Fruit fly (Drosophila melanogaster): ENCODE results near the gene CG11854.

Gene CG11854

dm6 chr3R:25215123-25215522 is 26.7 kb upstream of the CG11854 start, which contains the start of gene Saysd1 (continued):
- no peak for TF ChIP-seq kah (GFP tag; optimal IDR thresholded peaks at IDR 0.05)
- no peak for TF ChIP-seq Spps (tag; optimal IDR thresholded peaks at IDR 0.05)
- no peak for TF ChIP-seq Sry-β (GFP tag; optimal IDR thresholded peaks at IDR 0.05)
- TF ChIP-seq CG6854 (GFP tag; optimal IDR thresholded peaks at IDR 0.05), result no peak
- TF ChIP-seq chif (GFP tag; optimal IDR thresholded peaks at IDR 0.05), result no peak
- TF ChIP-seq CG2116 (GFP tag; optimal IDR thresholded peaks at IDR 0.05), result peak; percentile 46
- TF ChIP-seq ara (GFP tag; IDR thresholded peaks at IDR 0.05), result 0 out of 2 replicates have a peak, but pooled peaks have one; percentile 29
- no peak for TF ChIP-seq CG9215 (GFP tag; IDR thresholded peaks at IDR 0.05)
- peak; percentile 62 for TF ChIP-seq CG11247 (GFP tag; IDR thresholded peaks at IDR 0.05)
- TF ChIP-seq D19A (tag; optimal IDR thresholded peaks at IDR 0.05), result no peak
- TF ChIP-seq CG32532 (GFP tag; IDR thresholded peaks at IDR 0.05), result peak; percentile 70
- no peak for TF ChIP-seq fru (optimal IDR thresholded peaks at IDR 0.05)
- no peak for TF ChIP-seq CG3995 (GFP tag; optimal IDR thresholded peaks at IDR 0.05)
- no peak for TF ChIP-seq CG15601 (tag; optimal IDR thresholded peaks at IDR 0.05)
- TF ChIP-seq CG17612 (GFP tag; IDR thresholded peaks at IDR 0.05), result no peak
- no peak for TF ChIP-seq CG9817 (tag; optimal IDR thresholded peaks at IDR 0.05)
- TF ChIP-seq tio (GFP tag; optimal IDR thresholded peaks at IDR 0.05), result no peak
- TF ChIP-seq ac (GFP tag; optimal IDR thresholded peaks at IDR 0.05), result no peak
- TF ChIP-seq CG12659 (GFP tag; optimal IDR thresholded peaks at IDR 0.05), result no peak
- no peak for TF ChIP-seq CG15479 (GFP tag; optimal IDR thresholded peaks at IDR 0.05)
- TF ChIP-seq CG10565 (GFP tag; optimal IDR thresholded peaks at IDR 0.05), result no peak
- TF ChIP-seq phol (tag; optimal IDR thresholded peaks at IDR 0.05), result peak; percentile 36
- TF ChIP-seq ERR (GFP tag; optimal IDR thresholded peaks at IDR 0.05), result no peak
- TF ChIP-seq tgo (GFP tag; IDR thresholded peaks at IDR 0.05), result peak; percentile 21; the same call in 2 of the 3 replicates
- peak; percentile 14 for TF ChIP-seq CG4854 (GFP tag; optimal IDR thresholded peaks at IDR 0.05)
- TF ChIP-seq lbe (GFP tag; optimal IDR thresholded peaks at IDR 0.05), result peak; percentile 26
- TF ChIP-seq YL-1 (GFP tag; optimal IDR thresholded peaks at IDR 0.05), result no peak
- no peak for TF ChIP-seq hkb (optimal IDR thresholded peaks at IDR 0.05)
- TF ChIP-seq hkb (GFP tag; IDR thresholded peaks at IDR 0.05), result no peak; the same call in 1 of the 2 replicates
- TF ChIP-seq CG11695 (GFP tag; IDR thresholded peaks at IDR 0.05), result 0 out of 3 replicates have a peak, but pooled peaks have one; percentile 34
- TF ChIP-seq Fer2 (tag; optimal IDR thresholded peaks at IDR 0.05), result no peak
- peak; percentile 71 for TF ChIP-seq Sry-δ (GFP tag; optimal IDR thresholded peaks at IDR 0.05)
- no peak for TF ChIP-seq psq (GFP tag; optimal IDR thresholded peaks at IDR 0.05)
- TF ChIP-seq ci (GFP tag; IDR thresholded peaks at IDR 0.05), result 0 out of 3 replicates have a peak, but pooled peaks have one; percentile 17
- TF ChIP-seq gsb (GFP tag; IDR thresholded peaks at IDR 0.05), result no peak
- no peak for TF ChIP-seq Dip3 (GFP tag; optimal IDR thresholded peaks at IDR 0.05)
- no peak for TF ChIP-seq CG6254 (GFP tag; optimal IDR thresholded peaks at IDR 0.05)
- TF ChIP-seq CG18764 (GFP tag; optimal IDR thresholded peaks at IDR 0.05), result no peak

dm6 chr3R:25215997-25216396 is 25.8 kb upstream of the CG11854 start, which contains the start of gene CG31106:
Gene CG31106, plus strand, starts transcription at chr3R:25216297.
- TF ChIP-seq Med (GFP tag) (peak; percentile 22), CG15696 (tag; optimal IDR thresholded peaks at IDR 0.05) (no peak)

- TF ChIP-seq CG2678 (tag; optimal IDR thresholded peaks at IDR 0.05) (no peak), prd (optimal IDR thresholded peaks at IDR 0.05) (no peak), prd (GFP tag; IDR thresholded peaks at IDR 0.05) (no peak), Usf (GFP tag; optimal IDR thresholded peaks at IDR 0.05) (no peak), Deaf1 (tag; optimal IDR thresholded peaks at IDR 0.05) (no peak), lilli (GFP tag; optimal IDR thresholded peaks at IDR 0.05) (no peak), Lhr (GFP tag; optimal IDR thresholded peaks at IDR 0.05) (no peak), CG2116 (GFP tag; optimal IDR thresholded peaks at IDR 0.05) (no peak), CG9609 (GFP tag; optimal IDR thresholded peaks at IDR 0.05) (no peak), Six4 (GFP tag; optimal IDR thresholded peaks at IDR 0.05) (no peak), Fer2 (tag; optimal IDR thresholded peaks at IDR 0.05) (no peak), MBD-R2 (GFP tag; IDR thresholded peaks at IDR 0.05) (no peak), H2.0 (GFP tag; IDR thresholded peaks at IDR 0.05) (no peak)
These were observed 22.8 kb upstream of the CG11854 start, which contains the start of gene CG31103 for dm6 chr3R:25219018-25219417. Gene CG31103, plus strand, starts transcription at chr3R:25219318.
